Worm (Caenorhabditis elegans) whole organism, L1 larva: ENCODE measurements around the gene btb-5.

Experiments
- C04F5.9 ChIP-seq: sonication (generic microtip); optimal IDR thresholded peaks from 2 replicates; lab custom pipeline; 2016; ENCODE audit warnings: missing genetic modification characterization, missing compliant biosample characterization
- C16A3.4 ChIP-seq: fragments of 150-350 bp; optimal IDR thresholded peaks from 2 replicates; lab custom pipeline; 2014; ENCODE audit warnings: missing biosample characterization, missing genetic modification characterization
- F16B12.6 ChIP-seq: fragments of 150-350 bp; optimal IDR thresholded peaks from 2 replicates; lab custom pipeline; 2014; ENCODE audit warnings: missing biosample characterization, missing genetic modification characterization
- Y116A8C.19 ChIP-seq: sonication (generic microtip); optimal IDR thresholded peaks from 2 replicates; lab custom pipeline; 2016; ENCODE audit warnings: missing compliant biosample characterization, missing genetic modification characterization, borderline replicate concordance
- alr-1 ChIP-seq: fragments of 200-800 bp; sonication (Bioruptor generic); optimal IDR thresholded peaks from 2 replicates; lab custom pipeline; 2018; ENCODE audit warnings: borderline replicate concordance, mild to moderate bottlenecking, missing genetic modification characterization, missing compliant biosample characterization
- ceh-63 ChIP-seq: fragments of 200-800 bp; sonication (Bioruptor generic); optimal IDR thresholded peaks from 2 replicates; lab custom pipeline; 2018; ENCODE audit warnings: mild to moderate bottlenecking, missing genetic modification characterization, missing compliant biosample characterization
- ceh-8 ChIP-seq: fragments of 200-800 bp; sonication (Bioruptor generic); optimal IDR thresholded peaks from 2 replicates; lab custom pipeline; 2018; ENCODE audit warnings: mild to moderate bottlenecking, missing genetic modification characterization, moderate library complexity, missing compliant biosample characterization
- ceh-82 ChIP-seq, 3 experiments: fragments of 150-350 bp in 1 of 3; sonication (generic microtip) in 2 of 3; optimal IDR thresholded peaks; 2 replicates each; lab custom pipeline; 2014 to 2017; ENCODE audit warnings: missing biosample characterization in 3 of 3, missing genetic modification characterization in 3 of 3
- ceh-88 ChIP-seq: fragments of 200-800 bp; sonication (Bioruptor generic); IDR thresholded peaks from 2 replicates; pipeline ENCODE4 v1.3.6; 2022; ENCODE audit warnings: missing genetic modification characterization, missing compliant biosample characterization
- ceh-90 ChIP-seq: sonication (generic microtip); optimal IDR thresholded peaks from 2 replicates; lab custom pipeline; 2016; ENCODE audit warnings: missing genetic modification characterization, missing compliant biosample characterization
- ces-1 ChIP-seq: fragments of 150-350 bp; optimal IDR thresholded peaks from 2 replicates; lab custom pipeline; 2014; ENCODE audit warnings: missing biosample characterization, missing genetic modification reagents, missing genetic modification characterization
- dpl-1 ChIP-seq, 3 experiments: fragments of 150-350 bp in 2 of 3; sonication (generic microtip) in 1 of 3; optimal IDR thresholded peaks; 2 replicates each; lab custom pipeline; 2014 to 2017; ENCODE audit warnings: missing biosample characterization in 3 of 3, missing genetic modification characterization in 3 of 3, missing genetic modification reagents in 3 of 3
- dsc-1 ChIP-seq: sonication (generic microtip); optimal IDR thresholded peaks from 2 replicates; lab custom pipeline; 2016; ENCODE audit warnings: mild to moderate bottlenecking, missing genetic modification characterization, missing compliant biosample characterization
- egl-13 ChIP-seq: sonication (generic microtip); optimal IDR thresholded peaks from 2 replicates; lab custom pipeline; 2016; ENCODE audit warnings: missing genotype, missing genetic modification reagents, missing genetic modification characterization, missing compliant biosample characterization
- egl-27 ChIP-seq, 2 experiments: fragments of 150-350 bp in 1 of 2; sonication (generic microtip); optimal IDR thresholded peaks; 3 replicates each; lab custom pipeline; 2017 to 2018; ENCODE audit warnings: missing biosample characterization in 2 of 2, missing genetic modification characterization in 2 of 2, missing genetic modification reagents in 2 of 2
- elt-3 ChIP-seq, 6 experiments: fragments of 150-350 bp in 1 of 6; sonication (generic microtip); optimal IDR thresholded peaks; 2 replicates each; lab custom pipeline; 2017 to 2018; ENCODE audit warnings: missing biosample characterization in 6 of 6, missing genetic modification characterization in 6 of 6, inconsistent platforms in 1 of 6
- fkh-10 ChIP-seq: sonication (generic microtip); optimal IDR thresholded peaks from 2 replicates; lab custom pipeline; 2017; ENCODE audit warnings: missing biosample characterization, missing genetic modification reagents, missing genetic modification characterization
- fkh-8 ChIP-seq: sonication (generic microtip); optimal IDR thresholded peaks from 2 replicates; lab custom pipeline; 2016; ENCODE audit warnings: mild to moderate bottlenecking, missing genetic modification characterization, missing compliant biosample characterization
- fos-1 ChIP-seq: fragments of 150-350 bp; optimal IDR thresholded peaks from 2 replicates; lab custom pipeline; 2014; ENCODE audit warnings: missing biosample characterization, missing genetic modification characterization
- hpl-2 ChIP-seq: fragments of 150-350 bp; optimal IDR thresholded peaks from 2 replicates; lab custom pipeline; 2014; ENCODE audit warnings: missing biosample characterization, missing genetic modification reagents, missing genetic modification characterization
- irx-1 ChIP-seq: sonication (generic microtip); optimal IDR thresholded peaks from 2 replicates; lab custom pipeline; 2016; ENCODE audit warnings: missing genetic modification characterization, missing compliant biosample characterization
- isw-1 ChIP-seq: fragments of 200-800 bp; sonication (Bioruptor generic); IDR thresholded peaks from 2 replicates; pipeline ENCODE4 v1.3.6; 2022; ENCODE audit warnings: missing genetic modification characterization, missing compliant biosample characterization
- jun-1 ChIP-seq: fragments of 150-350 bp; optimal IDR thresholded peaks from 2 replicates; lab custom pipeline; 2014; ENCODE audit warnings: missing biosample characterization, missing genetic modification reagents, missing genetic modification characterization
- lin-15B ChIP-seq: fragments of 150-350 bp; sonication (generic microtip); optimal IDR thresholded peaks from 3 replicates; lab custom pipeline; 2014; ENCODE audit warnings: missing biosample characterization, missing genetic modification characterization
- lin-35 ChIP-seq, 2 experiments: fragments of 150-350 bp; optimal IDR thresholded peaks; 2 replicates each; lab custom pipeline; 2014; ENCODE audit warnings: missing biosample characterization in 2 of 2, missing genetic modification characterization in 2 of 2, missing genetic modification reagents in 2 of 2
- lin-39 ChIP-seq: fragments of 150-350 bp; optimal IDR thresholded peaks from 2 replicates; lab custom pipeline; 2014; ENCODE audit warnings: missing biosample characterization, missing genetic modification reagents, missing genetic modification characterization
- lsy-2 ChIP-seq, 2 experiments: fragments of 150-350 bp; optimal IDR thresholded peaks; 2 replicates each; lab custom pipeline; 2014; ENCODE audit warnings: missing biosample characterization in 2 of 2, missing genetic modification characterization in 2 of 2
- mab-9 ChIP-seq: fragments of 200-800 bp; sonication (Bioruptor generic); IDR thresholded peaks from 2 replicates; pipeline ENCODE4 v1.3.6; 2022; ENCODE audit warnings: missing genetic modification reagents, missing genetic modification characterization, missing compliant biosample characterization
- mdl-1 ChIP-seq, 2 experiments: fragments of 150-350 bp; optimal IDR thresholded peaks; 2 replicates each; lab custom pipeline; 2014 to 2017; ENCODE audit warnings: missing biosample characterization in 2 of 2, missing genetic modification characterization in 2 of 2, inconsistent platforms in 1 of 2
- mef-2 ChIP-seq: fragments of 150-350 bp; optimal IDR thresholded peaks from 2 replicates; lab custom pipeline; 2014; ENCODE audit warnings: missing biosample characterization, missing genetic modification characterization
- nhr-11 ChIP-seq: fragments of 150-350 bp; optimal IDR thresholded peaks from 2 replicates; lab custom pipeline; 2014; ENCODE audit warnings: missing biosample characterization, missing genetic modification characterization
- nhr-19 ChIP-seq: fragments of 200-800 bp; sonication (Bioruptor generic); conservative IDR thresholded peaks from 2 replicates; pipeline ENCODE4 v1.3.6; 2022; ENCODE audit warnings: missing genetic modification characterization, missing compliant biosample characterization
- nhr-237 ChIP-seq: fragments of 150-350 bp; optimal IDR thresholded peaks from 2 replicates; lab custom pipeline; 2014; ENCODE audit warnings: missing biosample characterization, missing genetic modification characterization
- nhr-47 ChIP-seq: sonication (generic microtip); optimal IDR thresholded peaks from 2 replicates; lab custom pipeline; 2016; ENCODE audit warnings: mild to moderate bottlenecking, missing genetic modification characterization, moderate library complexity, missing compliant biosample characterization
- nhr-77 ChIP-seq: fragments of 150-350 bp; optimal IDR thresholded peaks from 2 replicates; lab custom pipeline; 2014; ENCODE audit warnings: missing biosample characterization, missing genetic modification characterization
- nhr-84 ChIP-seq: sonication (generic microtip); optimal IDR thresholded peaks from 2 replicates; lab custom pipeline; 2017; ENCODE audit warnings: missing biosample characterization, missing genetic modification characterization
- nhr-85 ChIP-seq: sonication (generic microtip); peaks from one replicate; lab custom pipeline; 2016; ENCODE audit warnings: missing genetic modification characterization, inconsistent platforms, missing compliant biosample characterization
- pqm-1 ChIP-seq: sonication (generic microtip); optimal IDR thresholded peaks from 3 replicates; lab custom pipeline; 2017; ENCODE audit warnings: missing biosample characterization, missing genetic modification characterization
- rnt-1 ChIP-seq: sonication (generic microtip); optimal IDR thresholded peaks from 2 replicates; lab custom pipeline; 2016; ENCODE audit warnings: mild to moderate bottlenecking, missing genetic modification characterization, moderate library complexity, missing compliant biosample characterization
- skn-1 ChIP-seq: fragments of 150-350 bp; optimal IDR thresholded peaks from 2 replicates; lab custom pipeline; 2014; ENCODE audit warnings: missing biosample characterization, missing genetic modification characterization
- snpc-4 ChIP-seq: fragments of 150-350 bp; optimal IDR thresholded peaks from 2 replicates; lab custom pipeline; 2014; ENCODE audit warnings: missing biosample characterization, missing genetic modification characterization
- snu-23 ChIP-seq: sonication (generic microtip); optimal IDR thresholded peaks from 2 replicates; lab custom pipeline; 2016; ENCODE audit warnings: missing genetic modification characterization, missing compliant biosample characterization
- sox-4 ChIP-seq: sonication (generic microtip); optimal IDR thresholded peaks from 2 replicates; lab custom pipeline; 2016; ENCODE audit warnings: missing genetic modification characterization, missing compliant biosample characterization
- sptf-1 ChIP-seq: fragments of 150-350 bp; optimal IDR thresholded peaks from 2 replicates; lab custom pipeline; 2014; ENCODE audit warnings: missing biosample characterization, missing genetic modification characterization
- sup-37 ChIP-seq: fragments of 200-800 bp; sonication (Bioruptor generic); optimal IDR thresholded peaks from 2 replicates; lab custom pipeline; 2018; ENCODE audit warnings: mild to moderate bottlenecking, missing genetic modification characterization, missing compliant biosample characterization
- tlp-1 ChIP-seq: fragments of 150-350 bp; optimal IDR thresholded peaks from 2 replicates; lab custom pipeline; 2014; ENCODE audit warnings: missing biosample characterization, missing genetic modification characterization
- unc-98 ChIP-seq: fragments of 200-800 bp; sonication (Bioruptor generic); IDR thresholded peaks from 2 replicates; pipeline ENCODE4 v1.3.6; 2022; ENCODE audit warnings: missing genetic modification characterization, missing compliant biosample characterization
- xbp-1 ChIP-seq: sonication (generic microtip); optimal IDR thresholded peaks from 2 replicates; lab custom pipeline; 2016; ENCODE audit warnings: missing genetic modification characterization, missing compliant biosample characterization
- zag-1 ChIP-seq: fragments of 150-350 bp; optimal IDR thresholded peaks from 2 replicates; lab custom pipeline; 2014; ENCODE audit warnings: missing biosample characterization, missing genetic modification characterization
- zip-4 ChIP-seq: fragments of 200-800 bp; sonication (Bioruptor generic); optimal IDR thresholded peaks from 2 replicates; lab custom pipeline; 2018; ENCODE audit warnings: mild to moderate bottlenecking, missing genetic modification characterization, moderate library complexity, missing compliant biosample characterization

btb-5 gene

ce11 chrIII:87183-87582, 26.2 kb upstream of the btb-5 start, which contains the start of the genes F54C4.4 and mrpl-40 (continued):
- TF ChIP-seq fkh-8 (tag; lab: Kevin White, UChicago) (peak; percentile 62), snu-23 (GFP tag; lab: Kevin White, UChicago) (peak; percentile 86), mab-9 (GFP tag; lab: Robert Waterston, UW) (no peak), tlp-1 (no peak), elt-3 (tag; optimal IDR thresholded peaks at IDR 0.05; lab: Kevin White, UChicago) (peak in 1 of 6 experiments; percentile 28), unc-98 (GFP tag; lab: Robert Waterston, UW) (no peak), pqm-1 (tag; lab: Kevin White, UChicago) (no peak), lsy-2 (tag; optimal IDR thresholded peaks at IDR 0.05; lab: Kevin White, UChicago) (peak; percentile 81 to 83), jun-1 (tag; lab: Kevin White, UChicago) (peak; percentile 66), ceh-90 (tag; lab: Kevin White, UChicago) (no peak), dpl-1 (GFP tag; optimal IDR thresholded peaks at IDR 0.05; lab: Kevin White, UChicago) (peak; percentile 45 to 67 (median 65))

ce11 chrIII:86316-86715, 25.4 kb upstream of the btb-5 start, which contains the start of gene attf-3:
Gene attf-3 (minus strand): TSS chrIII:86384.
- TF ChIP-seq rnt-1 (tag; lab: Kevin White, UChicago): peak; percentile 49
- TF ChIP-seq dsc-1 (tag; lab: Kevin White, UChicago): peak; percentile 47
- TF ChIP-seq zip-4 (GFP tag; lab: Kevin White, UChicago): no peak
- TF ChIP-seq lin-35 (GFP tag; optimal IDR thresholded peaks at IDR 0.05; lab: Kevin White, UChicago): peak; percentile 79 to 86
- no peak for TF ChIP-seq nhr-47 (tag; lab: Kevin White, UChicago)
- no peak for TF ChIP-seq ceh-63 (GFP tag; lab: Kevin White, UChicago)
- TF ChIP-seq nhr-19 (GFP tag; lab: Robert Waterston, UW): peak; percentile 47
- no peak for TF ChIP-seq ces-1 (GFP tag; lab: Kevin White, UChicago)
- no peak for TF ChIP-seq unc-98 (GFP tag; lab: Robert Waterston, UW)
- peak; percentile 43 to 81 (median 60) for TF ChIP-seq ceh-82 (tag; optimal IDR thresholded peaks at IDR 0.05; lab: Kevin White, UChicago)
- TF ChIP-seq zag-1: no peak
- no peak for TF ChIP-seq lin-39 (tag; lab: Kevin White, UChicago)
- TF ChIP-seq irx-1 (tag; lab: Kevin White, UChicago): no peak
- TF ChIP-seq ceh-8 (GFP tag; lab: Kevin White, UChicago): no peak
- TF ChIP-seq xbp-1: peak; percentile 58
- peak; percentile 61 for TF ChIP-seq C16A3.4 (tag; lab: Kevin White, UChicago)
- peak; percentile 50 for TF ChIP-seq fos-1 (tag; lab: Kevin White, UChicago)
- no peak for TF ChIP-seq alr-1
- TF ChIP-seq F16B12.6 (tag; lab: Kevin White, UChicago): peak; percentile 38
- peak in 1 of 2 experiments; percentile 57 for TF ChIP-seq mdl-1 (tag; optimal IDR thresholded peaks at IDR 0.05; lab: Kevin White, UChicago)
- no peak for TF ChIP-seq nhr-11 (tag; lab: Kevin White, UChicago)
- peak; percentile 32 for TF ChIP-seq fkh-10
- TF ChIP-seq sup-37 (GFP tag; lab: Kevin White, UChicago): no peak
- TF ChIP-seq ceh-90 (tag; lab: Kevin White, UChicago): no peak
- TF ChIP-seq Y116A8C.19 (tag; lab: Kevin White, UChicago): no peak
- TF ChIP-seq mef-2 (tag; lab: Kevin White, UChicago): peak; percentile 53
- TF ChIP-seq sox-4 (tag; lab: Kevin White, UChicago): no peak
- peak; percentile 20; the same call in 1 of the 2 replicates for TF ChIP-seq ceh-88 (GFP tag; lab: Robert Waterston, UW)
- TF ChIP-seq snu-23 (GFP tag; lab: Kevin White, UChicago): peak; percentile 70
- no peak for TF ChIP-seq sptf-1 (tag; lab: Kevin White, UChicago)
- no peak for TF ChIP-seq C04F5.9 (tag; lab: Kevin White, UChicago)
- TF ChIP-seq snpc-4: peak; percentile 42
- TF ChIP-seq hpl-2 (GFP tag; lab: Kevin White, UChicago): no peak
- no peak for TF ChIP-seq nhr-84
- TF ChIP-seq egl-13: peak; percentile 49
- TF ChIP-seq nhr-85 (tag; lab: Kevin White, UChicago): no peak
- no peak for TF ChIP-seq egl-27 (tag; optimal IDR thresholded peaks at IDR 0.05; lab: Kevin White, UChicago)
- peak; percentile 55 for TF ChIP-seq lin-15B (tag; lab: Kevin White, UChicago)
- TF ChIP-seq dpl-1 (GFP tag; optimal IDR thresholded peaks at IDR 0.05; lab: Kevin White, UChicago): peak; percentile 50 to 79 (median 65)
- TF ChIP-seq jun-1 (tag; lab: Kevin White, UChicago): peak; percentile 4
- TF ChIP-seq nhr-237: no peak
- TF ChIP-seq isw-1 (GFP tag; lab: Robert Waterston, UW): peak; percentile 58
- no peak for TF ChIP-seq pqm-1 (tag; lab: Kevin White, UChicago)
- peak; percentile 60 for TF ChIP-seq nhr-77 (tag; lab: Kevin White, UChicago)
- peak; percentile 63 for TF ChIP-seq skn-1 (tag; lab: Kevin White, UChicago)
